Worm (Caenorhabditis elegans): ENCODE data around the gene ceh-79.

The ceh-79 gene

ce11 chrV:13312210-13312676 is 10.6 kb downstream of the ceh-79 start, which contains the start of gene nasp-2:
Gene nasp-2, minus strand, starts transcription at chrV:13312260.
- TF ChIP-seq hlh-12 (tag; optimal IDR thresholded peaks at IDR 0.05): no peak
- peak; percentile 99 for TF ChIP-seq dpl-1 (GFP tag; optimal IDR thresholded peaks at IDR 0.05)
- peak; percentile 97 for TF ChIP-seq Y95B8A.8 (GFP tag; IDR thresholded peaks at IDR 0.05)
- TF ChIP-seq ztf-25 (GFP tag; IDR thresholded peaks at IDR 0.05): peak; percentile 91
- TF ChIP-seq ceh-91 (GFP tag; IDR thresholded peaks at IDR 0.05): peak; percentile 99
- TF ChIP-seq F55B11.4 (tag; optimal IDR thresholded peaks at IDR 0.05; ENCODE audit: borderline replicate concordance, insufficient read depth): no peak
- no peak for TF ChIP-seq B0035.1 (tag; optimal IDR thresholded peaks at IDR 0.05)
- no peak for TF ChIP-seq nhr-27 (tag; optimal IDR thresholded peaks at IDR 0.05)
- TF ChIP-seq Y56A3A.18 (GFP tag; IDR thresholded peaks at IDR 0.05): no peak
- no peak for TF ChIP-seq zim-3 (tag; optimal IDR thresholded peaks at IDR 0.05)
- TF ChIP-seq mxl-1 (tag; optimal IDR thresholded peaks at IDR 0.05): no peak
- TF ChIP-seq egl-18 (GFP tag; IDR thresholded peaks at IDR 0.05): no peak
- TF ChIP-seq mes-4 (tag; optimal IDR thresholded peaks at IDR 0.05): no peak
- no peak for TF ChIP-seq nhr-179 (tag; optimal IDR thresholded peaks at IDR 0.05)
- TF ChIP-seq aptf-2 (GFP tag; conservative IDR thresholded peaks at IDR 0.05): peak; percentile 73; the same call in 1 of the 2 replicates
- TF ChIP-seq C17E4.6 (GFP tag; IDR thresholded peaks at IDR 0.05): peak; percentile 88
- TF ChIP-seq hsf-1 (GFP tag; IDR thresholded peaks at IDR 0.05): peak; percentile 91
- no peak for TF ChIP-seq cebp-1 (GFP tag; IDR thresholded peaks at IDR 0.05)
- TF ChIP-seq cebp-1 (tag; optimal IDR thresholded peaks at IDR 0.05): peak; percentile 25
- peak; percentile 89 for TF ChIP-seq Y53F4B.3 (GFP tag; IDR thresholded peaks at IDR 0.05)
- TF ChIP-seq Y53G8AR.9 (GFP tag; conservative IDR thresholded peaks at IDR 0.05): peak; percentile 92
- peak; percentile 95 for TF ChIP-seq snpc-3.4 (tag; optimal IDR thresholded peaks at IDR 0.05)
- TF ChIP-seq tlf-1 (GFP tag; optimal IDR thresholded peaks at IDR 0.05): peak; percentile 95
- TF ChIP-seq ZK185.1 (tag; optimal IDR thresholded peaks at IDR 0.05; ENCODE audit: poor library complexity, severe bottlenecking): no peak
- TF ChIP-seq nhr-90 (tag; optimal IDR thresholded peaks at IDR 0.05): no peak
- no peak for TF ChIP-seq ama-1 (optimal IDR thresholded peaks at IDR 0.05)
- TF ChIP-seq ama-1 (GFP tag; optimal IDR thresholded peaks at IDR 0.05): no peak
- TF ChIP-seq madf-8 (GFP tag; conservative IDR thresholded peaks at IDR 0.05): peak; percentile 99
- peak; percentile 89 for TF ChIP-seq attf-6 (GFP tag; IDR thresholded peaks at IDR 0.05)
- TF ChIP-seq ztf-18 (tag; optimal IDR thresholded peaks at IDR 0.05): peak; percentile 31
- peak; percentile 94 for TF ChIP-seq rcor-1 (GFP tag; IDR thresholded peaks at IDR 0.05)
- TF ChIP-seq athp-1 (tag; optimal IDR thresholded peaks at IDR 0.05): peak; percentile 87
- TF ChIP-seq lin-35 (GFP tag; optimal IDR thresholded peaks at IDR 0.05): peak; percentile 27 to 82 (median 73)
- TF ChIP-seq Y79H2A.3 (GFP tag; conservative IDR thresholded peaks at IDR 0.05): peak; percentile 80
- no peak for TF ChIP-seq fkh-3 (tag; optimal IDR thresholded peaks at IDR 0.05)
- no peak for TF ChIP-seq tbx-9 (tag; optimal IDR thresholded peaks at IDR 0.05; ENCODE audit: borderline replicate concordance)
- TF ChIP-seq K11D2.4 (GFP tag; IDR thresholded peaks at IDR 0.05): no peak
- no peak for TF ChIP-seq lsy-27 (tag; optimal IDR thresholded peaks at IDR 0.05; ENCODE audit: borderline replicate concordance, insufficient read depth)
- TF ChIP-seq F57A8.1 (GFP tag; optimal IDR thresholded peaks at IDR 0.05): no peak
- TF ChIP-seq attf-5 (GFP tag; optimal IDR thresholded peaks at IDR 0.05): peak; percentile 20
- TF ChIP-seq mcd-1 (GFP tag; IDR thresholded peaks at IDR 0.05): peak; percentile 83
- peak; percentile 96 for TF ChIP-seq attf-3 (GFP tag; conservative IDR thresholded peaks at IDR 0.05)
- TF ChIP-seq hlh-26 (GFP tag; conservative IDR thresholded peaks at IDR 0.05): no peak
- TF ChIP-seq snpc-4 (GFP tag; optimal IDR thresholded peaks at IDR 0.05): peak; percentile 52
- peak in 3 of 4 experiments; percentile 44 to 64 (median 63) for TF ChIP-seq snpc-4 (tag; optimal IDR thresholded peaks at IDR 0.05)
- TF ChIP-seq snpc-1.3 (tag; optimal IDR thresholded peaks at IDR 0.05; ENCODE audit: insufficient read depth): peak; percentile 80
- no peak for TF ChIP-seq gei-17 (GFP tag; optimal IDR thresholded peaks at IDR 0.05)
- peak; percentile 99 for TF ChIP-seq F33H1.4 (GFP tag; IDR thresholded peaks at IDR 0.05)
- no peak for TF ChIP-seq F10E7.11 (tag; optimal IDR thresholded peaks at IDR 0.05)
